Fruit fly (Drosophila melanogaster) whole organism, embryonic: ENCODE measurements around the gene CG11307.

ENCODE experiments used
- CG1024 ChIP-seq: fragments of 200-800 bp; sonication (Bioruptor generic); IDR thresholded peaks from 2 replicates; pipeline ENCODE4 v1.3.6; 2022; ENCODE audit warnings: missing biosample characterization, missing genetic modification characterization
- CG10565 ChIP-seq: fragments of 200-800 bp; sonication (Bioruptor generic); optimal IDR thresholded peaks from 3 replicates; lab custom pipeline; 2016; ENCODE audit warnings: missing biosample characterization, mild to moderate bottlenecking, missing genetic modification characterization
- CG11560 ChIP-seq: fragments of 200-800 bp; sonication (Bioruptor generic); IDR thresholded peaks from 3 replicates; pipeline ENCODE4 v1.3.6; 2022; ENCODE audit warnings: missing biosample characterization, missing genetic modification characterization
- CG12071 ChIP-seq: fragments of 200-800 bp; sonication (Bioruptor generic); optimal IDR thresholded peaks from 3 replicates; lab custom pipeline; 2018; ENCODE audit warnings: missing biosample characterization, mild to moderate bottlenecking, missing genetic modification characterization
- CG12659 ChIP-seq: fragments of 200-800 bp; sonication (Bioruptor generic); optimal IDR thresholded peaks from 3 replicates; lab custom pipeline; 2017; ENCODE audit warnings: mild to moderate bottlenecking, missing biosample characterization, missing genetic modification reagents, missing genetic modification characterization
- CG13287 ChIP-seq: fragments of 200-800 bp; sonication (Bioruptor generic); IDR thresholded peaks from 2 replicates; pipeline ENCODE4 v1.3.6; 2022; ENCODE audit warnings: missing biosample characterization, missing genetic modification characterization; ENCODE audit not compliant: partially characterized antibody
- CG15479 ChIP-seq: fragments of 200-800 bp; sonication (Bioruptor generic); optimal IDR thresholded peaks from 3 replicates; lab custom pipeline; 2019; ENCODE audit warnings: missing biosample characterization, mild to moderate bottlenecking, missing genetic modification characterization, moderate library complexity
- CG15601 ChIP-seq: fragments of 200-800 bp; sonication (Bioruptor generic); optimal IDR thresholded peaks from 3 replicates; lab custom pipeline; 2019; ENCODE audit warnings: missing biosample characterization, mild to moderate bottlenecking, missing genetic modification characterization, moderate library complexity
- CG16813 ChIP-seq: fragments of 200-800 bp; sonication (Bioruptor generic); IDR thresholded peaks from 3 replicates; pipeline ENCODE4 v1.3.6; 2022; ENCODE audit warnings: missing biosample characterization, missing genetic modification characterization; ENCODE audit not compliant: partially characterized antibody
- CG17186 ChIP-seq: fragments of 200-800 bp; sonication (Bioruptor generic); optimal IDR thresholded peaks from 3 replicates; lab custom pipeline; 2017; ENCODE audit warnings: missing biosample characterization, missing genetic modification reagents, missing genetic modification characterization
- CG18011 ChIP-seq: fragments of 200-800 bp; sonication (Bioruptor generic); optimal IDR thresholded peaks from 2 replicates; lab custom pipeline; 2017; ENCODE audit warnings: missing biosample characterization, missing genetic modification characterization, mild to moderate bottlenecking, moderate library complexity, missing genotype
- CG32767 ChIP-seq: fragments of 200-800 bp; sonication (Bioruptor generic); IDR thresholded peaks from 2 replicates; pipeline ENCODE4 v1.3.6; 2022; ENCODE audit warnings: missing biosample characterization, missing genetic modification characterization
- CG4360 ChIP-seq: fragments of 200-800 bp; sonication (Bioruptor generic); IDR thresholded peaks from 2 replicates; pipeline ENCODE4 v1.3.6; 2022; ENCODE audit warnings: missing biosample characterization, missing genetic modification characterization
- CG6175 ChIP-seq: fragments of 200-800 bp; sonication (Bioruptor generic); IDR thresholded peaks from 3 replicates; pipeline ENCODE4 v1.3.6; 2022; ENCODE audit warnings: missing biosample characterization, missing genetic modification characterization
- CG6765 ChIP-seq: fragments of 200-800 bp; sonication (Bioruptor generic); optimal IDR thresholded peaks from 3 replicates; lab custom pipeline; 2017; ENCODE audit warnings: missing biosample characterization, mild to moderate bottlenecking, missing genetic modification characterization
- CG6791 ChIP-seq: fragments of 200-800 bp; sonication (Bioruptor generic); IDR thresholded peaks from 3 replicates; pipeline ENCODE4 v1.3.6; 2022; ENCODE audit warnings: missing biosample characterization, missing genetic modification characterization; ENCODE audit not compliant: partially characterized antibody
- CG7839 ChIP-seq: fragments of 200-800 bp; sonication (Bioruptor generic); optimal IDR thresholded peaks from 3 replicates; lab custom pipeline; 2018; ENCODE audit warnings: missing biosample characterization, mild to moderate bottlenecking, missing genetic modification characterization, moderate library complexity
- CG9876 ChIP-seq: fragments of 200-800 bp; sonication (Bioruptor generic); optimal IDR thresholded peaks from 2 replicates; lab custom pipeline; 2016; ENCODE audit warnings: missing biosample characterization, missing genetic modification characterization
- CG9932 ChIP-seq: fragments of 200-800 bp; sonication (Bioruptor generic); IDR thresholded peaks from 2 replicates; pipeline ENCODE4 v1.3.6; 2022; ENCODE audit warnings: missing biosample characterization, missing genetic modification characterization
- Camta ChIP-seq: fragments of 200-800 bp; sonication (Bioruptor generic); optimal IDR thresholded peaks from 2 replicates; lab custom pipeline; 2016; ENCODE audit warnings: missing biosample characterization, missing genetic modification characterization
- D19B ChIP-seq: fragments of 200-800 bp; sonication (Bioruptor generic); optimal IDR thresholded peaks from 2 replicates; lab custom pipeline; 2017; ENCODE audit warnings: missing biosample characterization, mild to moderate bottlenecking, missing genetic modification characterization
- Dek ChIP-seq: fragments of 200-800 bp; sonication (Bioruptor generic); optimal IDR thresholded peaks from 3 replicates; lab custom pipeline; 2019; ENCODE audit warnings: missing biosample characterization, mild to moderate bottlenecking, missing genetic modification characterization, moderate library complexity
- Dll ChIP-seq: fragments of 200-800 bp; sonication (Bioruptor generic); IDR thresholded peaks from 4 replicates; pipeline ENCODE4 v1.3.6; 2022; ENCODE audit warnings: missing biosample characterization, missing genetic modification characterization; ENCODE audit not compliant: partially characterized antibody
- Doc2 ChIP-seq: fragments of 200-800 bp; sonication (Bioruptor generic); IDR thresholded peaks from 2 replicates; pipeline ENCODE4 v1.3.6; 2022; ENCODE audit warnings: missing biosample characterization, missing genetic modification characterization
- Dp ChIP-seq: fragments of 200-800 bp; sonication (Bioruptor generic); optimal IDR thresholded peaks from 2 replicates; lab custom pipeline; 2018; ENCODE audit warnings: missing biosample characterization, mild to moderate bottlenecking, missing genetic modification characterization, moderate library complexity
- E2f2 ChIP-seq: fragments of 200-800 bp; sonication (Bioruptor generic); IDR thresholded peaks from 2 replicates; pipeline ENCODE4 v1.3.6; 2022; ENCODE audit warnings: missing biosample characterization, missing genetic modification characterization
- Fer3 ChIP-seq: fragments of 200-800 bp; sonication (Bioruptor generic); optimal IDR thresholded peaks from 2 replicates; lab custom pipeline; 2018; ENCODE audit warnings: missing biosample characterization, mild to moderate bottlenecking, missing genetic modification characterization, moderate library complexity
- MBD-R2 ChIP-seq: fragments of 200-800 bp; sonication (Bioruptor generic); IDR thresholded peaks from 2 replicates; pipeline ENCODE4 v1.3.6; 2022; ENCODE audit warnings: missing biosample characterization, missing genetic modification characterization
- MTF-1 ChIP-seq: fragments of 200-800 bp; sonication (Bioruptor generic); optimal IDR thresholded peaks from 2 replicates; lab custom pipeline; 2018; ENCODE audit warnings: missing biosample characterization, mild to moderate bottlenecking, missing genetic modification characterization, borderline replicate concordance
- Side ChIP-seq: fragments of 200-800 bp; sonication (Bioruptor generic); optimal IDR thresholded peaks from 2 replicates; lab custom pipeline; 2016; ENCODE audit warnings: missing biosample characterization, missing genetic modification characterization
- bbx ChIP-seq: fragments of 200-800 bp; sonication (Bioruptor generic); IDR thresholded peaks from 2 replicates; pipeline ENCODE4 v1.3.6; 2022; ENCODE audit warnings: missing biosample characterization, missing genetic modification characterization; ENCODE audit not compliant: partially characterized antibody
- bigmax ChIP-seq: fragments of 200-800 bp; sonication (Bioruptor generic); optimal IDR thresholded peaks from 2 replicates; lab custom pipeline; 2018; ENCODE audit warnings: missing biosample characterization, mild to moderate bottlenecking, missing genetic modification characterization
- cg ChIP-seq: fragments of 200-800 bp; sonication (Bioruptor generic); optimal IDR thresholded peaks from 3 replicates; lab custom pipeline; 2019; ENCODE audit warnings: missing biosample characterization, mild to moderate bottlenecking, missing genetic modification characterization, moderate library complexity
- chm ChIP-seq: fragments of 200-800 bp; sonication (Bioruptor generic); IDR thresholded peaks from 2 replicates; pipeline ENCODE4 v1.3.6; 2022; ENCODE audit warnings: missing biosample characterization, missing genetic modification characterization
- danr ChIP-seq: fragments of 200-800 bp; sonication (Bioruptor generic); IDR thresholded peaks from 2 replicates; pipeline ENCODE4 v1.3.6; 2022; ENCODE audit warnings: missing biosample characterization, missing genetic modification characterization
- eyg ChIP-seq: fragments of 200-800 bp; sonication (Bioruptor generic); optimal IDR thresholded peaks from 3 replicates; lab custom pipeline; 2016; ENCODE audit warnings: missing biosample characterization, missing genetic modification characterization
- gem ChIP-seq: fragments of 200-800 bp; sonication (Bioruptor generic); optimal IDR thresholded peaks from 2 replicates; lab custom pipeline; 2019; ENCODE audit warnings: missing biosample characterization, mild to moderate bottlenecking, missing genetic modification characterization, moderate library complexity
- gsb ChIP-seq: fragments of 200-800 bp; sonication (Bioruptor generic); IDR thresholded peaks from 2 replicates; pipeline ENCODE4 v1.3.6; 2022; ENCODE audit warnings: missing biosample characterization, missing genetic modification characterization
- h ChIP-seq: fragments of >200 bp; optimal IDR thresholded peaks from 2 replicates; lab custom pipeline; 2017
- her ChIP-seq: fragments of 200-800 bp; sonication (Bioruptor generic); optimal IDR thresholded peaks from 2 replicates; lab custom pipeline; 2016; ENCODE audit warnings: missing biosample characterization, missing genetic modification characterization
- hkb ChIP-seq, 2 experiments: fragments of 200-800 bp in 1 of 2; fragments of >200 bp in 1 of 2; sonication (Bioruptor generic) in 1 of 2; IDR thresholded peaks in 1 of 2; optimal IDR thresholded peaks in 1 of 2; 2 replicates each; pipeline versions ENCODE4 v1.3.6 to Lab custom; 2017 to 2022; ENCODE audit warnings: missing biosample characterization in 1 of 2, missing genetic modification characterization in 1 of 2
- jumu ChIP-seq: fragments of 200-800 bp; sonication (Bioruptor generic); optimal IDR thresholded peaks from 3 replicates; lab custom pipeline; 2016; ENCODE audit warnings: missing biosample characterization, missing genetic modification characterization
- kni ChIP-seq: fragments of 200-800 bp; sonication (Bioruptor generic); optimal IDR thresholded peaks from 3 replicates; lab custom pipeline; 2017; ENCODE audit warnings: mild to moderate bottlenecking, missing biosample characterization, missing genetic modification reagents, missing genetic modification characterization
- lbe ChIP-seq: fragments of 200-800 bp; sonication (Bioruptor generic); optimal IDR thresholded peaks from 2 replicates; lab custom pipeline; 2016; ENCODE audit warnings: missing biosample characterization, mild to moderate bottlenecking, missing genetic modification characterization
- onecut ChIP-seq: fragments of 200-800 bp; sonication (Bioruptor generic); IDR thresholded peaks from 2 replicates; pipeline ENCODE4 v1.3.6; 2022; ENCODE audit warnings: missing biosample characterization, missing genetic modification characterization
- p53 ChIP-seq: fragments of 200-800 bp; sonication (Bioruptor generic); optimal IDR thresholded peaks from 2 replicates; lab custom pipeline; 2016; ENCODE audit warnings: missing biosample characterization, missing genetic modification characterization
- run ChIP-seq: fragments of 200-800 bp; sonication (Bioruptor generic); optimal IDR thresholded peaks from 3 replicates; lab custom pipeline; 2018; ENCODE audit warnings: missing biosample characterization, mild to moderate bottlenecking, missing genetic modification characterization
- ssp ChIP-seq: fragments of 200-800 bp; sonication (Bioruptor generic); IDR thresholded peaks from 2 replicates; pipeline ENCODE4 v1.3.6; 2022; ENCODE audit warnings: missing biosample characterization, missing genetic modification characterization
- trem ChIP-seq: fragments of 200-800 bp; optimal IDR thresholded peaks from 3 replicates; lab custom pipeline; 2019; ENCODE audit warnings: missing biosample characterization, mild to moderate bottlenecking, missing genetic modification characterization, moderate library complexity
- wdn ChIP-seq: fragments of 200-800 bp; sonication (Bioruptor generic); IDR thresholded peaks from 2 replicates; pipeline ENCODE4 v1.3.6; 2022; ENCODE audit warnings: missing biosample characterization, missing genetic modification characterization

CG11307 gene

DNA sequence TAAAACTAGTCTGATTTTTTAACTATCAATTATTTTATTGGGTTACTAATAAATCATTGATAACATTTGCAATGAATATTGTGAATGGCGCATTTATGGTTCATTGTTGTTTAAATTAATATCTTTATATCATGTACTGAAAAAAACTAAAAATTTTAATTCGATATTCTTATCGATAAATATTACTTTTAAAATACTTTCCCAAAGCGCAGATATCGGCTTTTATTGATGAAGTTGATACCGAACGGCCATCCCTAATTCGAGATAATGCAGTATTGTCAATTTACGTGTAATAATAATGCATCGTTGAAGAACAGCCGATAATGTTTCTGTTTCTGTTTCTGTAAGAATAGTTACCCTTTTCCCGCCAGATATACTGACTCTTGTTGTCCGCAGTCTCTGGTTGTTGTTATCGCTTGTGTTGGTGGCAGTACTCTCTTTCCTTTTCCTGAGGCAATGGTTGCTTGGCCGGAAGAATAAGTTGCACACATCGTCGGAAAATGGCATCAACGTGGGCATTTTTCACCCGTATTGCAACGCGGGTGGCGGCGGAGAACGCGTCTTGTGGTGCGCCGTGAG, 8.7 kb downstream of the CG11307 start (continued):
- TF ChIP-seq onecut (GFP tag; lab: Robert Waterston, UW) (peak; percentile 52; the same call in 1 of the 2 replicates), jumu (no peak), run (tag; lab: Kevin White, UChicago) (no peak), hkb (optimal IDR thresholded peaks at IDR 0.05; lab: Kevin White, UChicago) (no peak), hkb (GFP tag; IDR thresholded peaks at IDR 0.05; lab: Robert Waterston, UW) (no peak), CG18011 (GFP tag; lab: Kevin White, UChicago) (no peak), bbx (peak; percentile 71; the same call in 1 of the 2 replicates), bigmax (no peak), chm (GFP tag; lab: Robert Waterston, UW) (no peak), ssp (GFP tag; lab: Robert Waterston, UW) (no peak), CG17186 (peak; percentile 47), CG15601 (tag; lab: Kevin White, UChicago) (no peak), CG10565 (GFP tag; lab: Kevin White, UChicago) (no peak), D19B (GFP tag; lab: Kevin White, UChicago) (no peak), Side (no peak), Dll (GFP tag; lab: Robert Waterston, UW) (peak; percentile 79), trem (tag; lab: Kevin White, UChicago) (peak; percentile 67), her (GFP tag; lab: Kevin White, UChicago) (no peak), p53 (no peak), CG13287 (GFP tag; lab: Robert Waterston, UW) (peak; percentile 83), h (lab: Kevin White, UChicago) (no peak), CG6791 (no peak), CG7839 (tag; lab: Kevin White, UChicago) (no peak), gsb (GFP tag; lab: Robert Waterston, UW) (no peak), eyg (GFP tag; lab: Kevin White, UChicago) (no peak), CG16813 (GFP tag; lab: Robert Waterston, UW) (peak; percentile 69), Doc2 (no peak), CG12659 (peak; percentile 38), CG9932 (GFP tag; lab: Robert Waterston, UW) (no peak), CG9876 (GFP tag; lab: Kevin White, UChicago) (no peak), kni (no peak), CG6175 (GFP tag; lab: Robert Waterston, UW) (no peak), CG12071 (GFP tag; lab: Kevin White, UChicago) (no peak), cg (no peak), lbe (GFP tag; lab: Kevin White, UChicago) (peak; percentile 0), CG4360 (GFP tag; lab: Robert Waterston, UW) (no peak), MTF-1 (GFP tag; lab: Kevin White, UChicago) (no peak), danr (no peak), Dp (GFP tag; lab: Kevin White, UChicago) (peak; percentile 33), Fer3 (tag; lab: Kevin White, UChicago) (no peak), gem (no peak), CG11560 (tag; lab: Robert Waterston, UW) (no peak), CG15479 (peak; percentile 6), Camta (GFP tag; lab: Kevin White, UChicago) (no peak), E2f2 (GFP tag; lab: Robert Waterston, UW) (peak; percentile 44), wdn (no peak), CG1024 (GFP tag; lab: Robert Waterston, UW) (no peak), CG32767 (GFP tag; lab: Robert Waterston, UW) (no peak), MBD-R2 (GFP tag; lab: Robert Waterston, UW) (peak; percentile 60; the same call in 1 of the 2 replicates), CG6765 (GFP tag; lab: Kevin White, UChicago) (no peak), Dek (tag; lab: Kevin White, UChicago) (no peak)
